Worm (Caenorhabditis elegans) whole organism, mixed stage, embryonic: Measurements from ENCODE around the gene ctsa-3.1.

Experiments
- M03D4.4 ChIP-seq: sonication (generic microtip); optimal IDR thresholded peaks from 2 replicates; lab custom pipeline; 2017; ENCODE audit warnings: mild to moderate bottlenecking, missing genetic modification characterization, missing compliant biosample characterization
- bed-3 ChIP-seq: fragments of 200-800 bp; sonication (Bioruptor generic); optimal IDR thresholded peaks from 3 replicates; lab custom pipeline; 2018; ENCODE audit warnings: mild to moderate bottlenecking, missing genetic modification characterization, moderate library complexity, missing compliant biosample characterization
- blmp-1 ChIP-seq: fragments of 150-350 bp; optimal IDR thresholded peaks from 2 replicates; lab custom pipeline; 2014; ENCODE audit warnings: missing biosample characterization, missing genetic modification characterization
- ceh-39 ChIP-seq: fragments of 150-350 bp; optimal IDR thresholded peaks from 2 replicates; lab custom pipeline; 2014; ENCODE audit warnings: missing biosample characterization, missing genetic modification characterization
- ceh-43 ChIP-seq: fragments of 200-800 bp; sonication (Bioruptor generic); optimal IDR thresholded peaks from 2 replicates; lab custom pipeline; 2018; ENCODE audit warnings: mild to moderate bottlenecking, missing genetic modification characterization, moderate library complexity, missing compliant biosample characterization
- ceh-83 ChIP-seq: fragments of 200-800 bp; sonication (Bioruptor generic); optimal IDR thresholded peaks from 2 replicates; lab custom pipeline; 2018; ENCODE audit warnings: mild to moderate bottlenecking, missing genetic modification characterization, missing compliant biosample characterization
- ces-1 ChIP-seq: fragments of 150-350 bp; optimal IDR thresholded peaks from 2 replicates; lab custom pipeline; 2014; ENCODE audit warnings: missing biosample characterization, missing genetic modification reagents, missing genetic modification characterization
- cnd-1 ChIP-seq: fragments of 200-800 bp; sonication (Bioruptor generic); optimal IDR thresholded peaks from 2 replicates; lab custom pipeline; 2018; ENCODE audit warnings: mild to moderate bottlenecking, missing genetic modification characterization, missing compliant biosample characterization
- drap-1 ChIP-seq: fragments of 200-800 bp; sonication (Bioruptor generic); optimal IDR thresholded peaks from 3 replicates; lab custom pipeline; 2018; ENCODE audit warnings: mild to moderate bottlenecking, missing genetic modification characterization, missing compliant biosample characterization
- elt-1 ChIP-seq: sonication (generic microtip); optimal IDR thresholded peaks from 2 replicates; lab custom pipeline; 2017; ENCODE audit warnings: missing genetic modification characterization, mild to moderate bottlenecking, missing compliant biosample characterization, antibody characterized with exemption, moderate library complexity, borderline replicate concordance; ENCODE audit not compliant: insufficient read depth
- elt-3 ChIP-seq: fragments of 150-350 bp; optimal IDR thresholded peaks from 2 replicates; lab custom pipeline; 2014; ENCODE audit warnings: missing biosample characterization, missing genetic modification characterization
- flh-1 ChIP-seq: fragments of 200-800 bp; sonication (Bioruptor generic); optimal IDR thresholded peaks from 2 replicates; lab custom pipeline; 2018; ENCODE audit warnings: mild to moderate bottlenecking, missing genetic modification characterization, moderate library complexity, missing compliant biosample characterization
- ham-2 ChIP-seq: fragments of 200-800 bp; sonication (Bioruptor generic); optimal IDR thresholded peaks from 2 replicates; lab custom pipeline; 2018; ENCODE audit warnings: mild to moderate bottlenecking, missing genetic modification characterization, missing compliant biosample characterization
- hlh-1 ChIP-seq: fragments of 150-350 bp; optimal IDR thresholded peaks from 2 replicates; lab custom pipeline; 2014; ENCODE audit warnings: missing biosample characterization, missing genetic modification reagents, missing genetic modification characterization
- lin-32 ChIP-seq: fragments of 200-800 bp; sonication (Bioruptor generic); optimal IDR thresholded peaks from 2 replicates; lab custom pipeline; 2018; ENCODE audit warnings: mild to moderate bottlenecking, missing genetic modification characterization, missing compliant biosample characterization
- lsy-2 ChIP-seq: fragments of 150-350 bp; optimal IDR thresholded peaks from 2 replicates; lab custom pipeline; 2014; ENCODE audit warnings: missing biosample characterization, missing genetic modification characterization
- mab-5 ChIP-seq: fragments of 150-350 bp; optimal IDR thresholded peaks from 2 replicates; lab custom pipeline; 2014; ENCODE audit warnings: missing biosample characterization, missing genetic modification characterization
- mep-1 ChIP-seq: fragments of 150-350 bp; optimal IDR thresholded peaks from 2 replicates; lab custom pipeline; 2017; ENCODE audit warnings: missing biosample characterization, missing genetic modification reagents, missing genetic modification characterization, inconsistent platforms
- nhr-12 ChIP-seq: fragments of 150-350 bp; optimal IDR thresholded peaks from 2 replicates; lab custom pipeline; 2014; ENCODE audit warnings: missing biosample characterization, missing genetic modification characterization
- nhr-2 ChIP-seq: fragments of 150-350 bp; optimal IDR thresholded peaks from 2 replicates; lab custom pipeline; 2014; ENCODE audit warnings: missing biosample characterization, missing genetic modification characterization
- nhr-237 ChIP-seq: fragments of 150-350 bp; optimal IDR thresholded peaks from 2 replicates; lab custom pipeline; 2014; ENCODE audit warnings: missing biosample characterization, missing genetic modification characterization
- nhr-28 ChIP-seq: fragments of 150-350 bp; optimal IDR thresholded peaks from 2 replicates; lab custom pipeline; 2014; ENCODE audit warnings: missing biosample characterization, missing genetic modification characterization
- nhr-76 ChIP-seq: sonication (generic microtip); optimal IDR thresholded peaks from 2 replicates; lab custom pipeline; 2017; ENCODE audit warnings: missing biosample characterization, missing genetic modification characterization
- pha-4 ChIP-seq: fragments of 150-350 bp; optimal IDR thresholded peaks from 2 replicates; lab custom pipeline; 2018; ENCODE audit warnings: missing biosample characterization, missing genetic modification reagents, missing genetic modification characterization
- sem-2 ChIP-seq: fragments of 200-800 bp; sonication (Bioruptor generic); optimal IDR thresholded peaks from 2 replicates; lab custom pipeline; 2018; ENCODE audit warnings: mild to moderate bottlenecking, missing genetic modification characterization, missing compliant biosample characterization
- snpc-4 ChIP-seq: fragments of 150-350 bp; optimal IDR thresholded peaks from 2 replicates; lab custom pipeline; 2014; ENCODE audit warnings: missing biosample characterization, missing genetic modification characterization
- sptf-1 ChIP-seq: sonication (generic microtip); optimal IDR thresholded peaks from 2 replicates; lab custom pipeline; 2017; ENCODE audit warnings: mild to moderate bottlenecking, missing genetic modification characterization, moderate library complexity, missing compliant biosample characterization
- tbx-8 ChIP-seq: fragments of 200-800 bp; sonication (Bioruptor generic); optimal IDR thresholded peaks from 2 replicates; lab custom pipeline; 2018; ENCODE audit warnings: mild to moderate bottlenecking, missing genetic modification characterization, moderate library complexity, missing compliant biosample characterization
- unc-120 ChIP-seq: sonication (generic microtip); optimal IDR thresholded peaks from 2 replicates; lab custom pipeline; 2017; ENCODE audit warnings: missing genetic modification characterization, missing compliant biosample characterization; ENCODE audit not compliant: poor library complexity, severe bottlenecking
- unc-39 ChIP-seq: fragments of 150-350 bp; optimal IDR thresholded peaks from 2 replicates; lab custom pipeline; 2014; ENCODE audit warnings: missing biosample characterization, missing genetic modification characterization
- zip-8 ChIP-seq: fragments of 150-350 bp; optimal IDR thresholded peaks from 2 replicates; lab custom pipeline; 2014; ENCODE audit warnings: missing biosample characterization, missing genetic modification characterization
- ztf-11 ChIP-seq: fragments of 150-350 bp; optimal IDR thresholded peaks from 2 replicates; lab custom pipeline; 2014; ENCODE audit warnings: missing biosample characterization, missing genetic modification characterization

Gene ctsa-3.1

DNA sequence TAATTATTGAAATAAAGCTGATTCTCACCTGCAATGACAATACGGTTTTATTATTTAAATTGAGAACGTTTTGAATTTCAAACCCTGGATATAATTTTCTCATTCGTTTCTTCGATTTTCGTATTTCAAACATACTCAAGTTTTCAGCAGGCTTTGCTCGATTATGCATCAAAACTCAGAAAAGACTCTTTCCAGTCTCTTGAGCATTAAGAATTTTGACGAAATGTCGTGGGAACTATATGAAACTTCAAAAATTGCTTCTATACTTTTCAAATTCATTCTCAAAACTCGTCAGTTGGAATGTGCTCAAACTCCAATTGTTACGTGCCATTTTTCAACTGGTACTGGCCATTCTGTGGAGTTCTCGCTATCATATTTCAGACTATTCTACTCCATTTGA, 27.3 kb upstream of the ctsa-3.1 start, which contains the start of gene srd-59:
srd-59 (plus strand) TSS at position 301 of the 400 bp plus-strand sequence.
- TF ChIP-seq nhr-237 (tag; lab: Kevin White, UChicago) = no peak
- no peak for TF ChIP-seq flh-1
- no peak for TF ChIP-seq ceh-83
- TF ChIP-seq nhr-2 (tag; lab: Kevin White, UChicago) = no peak
- TF ChIP-seq lsy-2 (tag; lab: Kevin White, UChicago) = no peak
- TF ChIP-seq tbx-8 (GFP tag; lab: Kevin White, UChicago) = no peak
- no peak for TF ChIP-seq unc-39 (tag; lab: Kevin White, UChicago)
- no peak for TF ChIP-seq pha-4 (tag; lab: Kevin White, UChicago)
- no peak for TF ChIP-seq ham-2 (GFP tag; lab: Kevin White, UChicago)
- no peak for TF ChIP-seq nhr-28 (tag; lab: Kevin White, UChicago)

ce11 chrII:7207649-7208048, 25.0 kb upstream of the ctsa-3.1 start:
- no peak for TF ChIP-seq snpc-4 (tag; lab: Kevin White, UChicago)
- TF ChIP-seq sem-2 (GFP tag; lab: Kevin White, UChicago) = no peak
- no peak for TF ChIP-seq ceh-83
- TF ChIP-seq cnd-1 (tag; lab: Kevin White, UChicago) = no peak
- no peak for TF ChIP-seq M03D4.4 (tag; lab: Kevin White, UChicago)
- TF ChIP-seq nhr-76 (tag; lab: Kevin White, UChicago) = no peak
- no peak for TF ChIP-seq nhr-28 (tag; lab: Kevin White, UChicago)
- TF ChIP-seq ces-1 (GFP tag; lab: Kevin White, UChicago) = no peak
- no peak for TF ChIP-seq mep-1 (tag; lab: Kevin White, UChicago)
- no peak for TF ChIP-seq elt-3 (tag; lab: Kevin White, UChicago)
- TF ChIP-seq ztf-11 = no peak
- TF ChIP-seq drap-1 (GFP tag; lab: Kevin White, UChicago) = no peak
- TF ChIP-seq tbx-8 (GFP tag; lab: Kevin White, UChicago) = no peak
- TF ChIP-seq hlh-1 (tag; lab: Kevin White, UChicago) = no peak
- no peak for TF ChIP-seq ceh-39 (tag; lab: Kevin White, UChicago)
- TF ChIP-seq lin-32 (GFP tag; lab: Kevin White, UChicago) = no peak
- TF ChIP-seq nhr-12 = no peak
- no peak for TF ChIP-seq mab-5 (tag; lab: Kevin White, UChicago)
- TF ChIP-seq bed-3 (GFP tag; lab: Kevin White, UChicago) = no peak

ce11 chrII:7208184-7208583, 24.5 kb upstream of the ctsa-3.1 start, which contains the start of gene dhs-7:
TSS of gene dhs-7 (minus strand) at chrII:7208460.
- TF ChIP-seq elt-1 (tag; lab: Kevin White, UChicago) (no peak), M03D4.4 (tag; lab: Kevin White, UChicago) (no peak), nhr-2 (tag; lab: Kevin White, UChicago) (no peak), sptf-1 (no peak), zip-8 (tag; lab: Kevin White, UChicago) (no peak), nhr-76 (tag; lab: Kevin White, UChicago) (no peak), ztf-11 (no peak), blmp-1 (no peak), tbx-8 (GFP tag; lab: Kevin White, UChicago) (no peak), ceh-43 (no peak), hlh-1 (tag; lab: Kevin White, UChicago) (no peak), cnd-1 (tag; lab: Kevin White, UChicago) (no peak)

ce11 chrII:7210187-7210586, 22.5 kb upstream of the ctsa-3.1 start, which contains the start of gene E04F6.15:
TSS of gene E04F6.15 (minus strand) at chrII:7210287.
- TF ChIP-seq ceh-39 (tag; lab: Kevin White, UChicago) = no peak
- no peak for TF ChIP-seq elt-3 (tag; lab: Kevin White, UChicago)
- TF ChIP-seq, all 35 proteins: peak for 0

DNA sequence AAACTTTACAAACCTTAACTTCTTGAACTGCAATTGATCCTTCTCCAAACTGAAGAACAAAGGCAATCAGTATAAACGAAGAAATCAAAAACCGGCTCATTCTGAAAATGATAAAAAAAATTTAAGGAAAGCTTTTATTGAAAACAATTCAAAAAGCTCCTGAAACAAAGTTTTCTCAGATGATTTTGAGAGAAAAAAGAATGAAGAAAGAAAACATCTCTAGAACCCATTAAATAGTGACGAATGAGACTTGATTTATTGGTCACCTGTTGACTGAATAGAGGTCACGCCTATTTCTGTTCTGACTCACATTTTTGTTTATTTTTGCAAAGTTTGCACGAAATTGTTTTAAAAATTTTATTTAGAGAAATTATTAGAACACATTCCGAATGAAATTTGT, 21.4 kb upstream of the ctsa-3.1 start, which contains the start of gene E04F6.8:
E04F6.8 (minus strand) TSS at position 101 of the 400 bp plus-strand sequence.
- TF ChIP-seq ceh-43 (no peak), unc-120 (tag; lab: Kevin White, UChicago) (no peak), ceh-39 (tag; lab: Kevin White, UChicago) (no peak), sem-2 (GFP tag; lab: Kevin White, UChicago) (no peak), cnd-1 (tag; lab: Kevin White, UChicago) (no peak), ceh-83 (no peak), drap-1 (GFP tag; lab: Kevin White, UChicago) (no peak), pha-4 (tag; lab: Kevin White, UChicago) (no peak)
- TF ChIP-seq, all 35 proteins: peak for 0
